Fruit fly (Drosophila melanogaster) whole organism, adult: ENCODE results near the gene Rtel1.

Experiments used
- CG11617 ChIP-seq: fragments of 200-800 bp; sonication (Bioruptor generic); optimal IDR thresholded peaks from 2 replicates; lab custom pipeline; 2017; ENCODE audit warnings: mild to moderate bottlenecking, missing biosample characterization, missing genetic modification reagents, missing genetic modification characterization
- CG12768 ChIP-seq: fragments of 200-800 bp; sonication (Bioruptor generic); optimal IDR thresholded peaks from 2 replicates; lab custom pipeline; 2017; ENCODE audit warnings: missing biosample characterization, missing genetic modification characterization, mild to moderate bottlenecking, moderate library complexity, missing genetic modification reagents
- CG14711 ChIP-seq: fragments of 200-800 bp; sonication (Bioruptor generic); optimal IDR thresholded peaks from 2 replicates; lab custom pipeline; 2018; ENCODE audit warnings: missing biosample characterization, mild to moderate bottlenecking, missing genetic modification characterization, moderate library complexity
- CG1620 ChIP-seq: fragments of 200-800 bp; sonication (Bioruptor generic); optimal IDR thresholded peaks from 2 replicates; lab custom pipeline; 2016; ENCODE audit warnings: missing biosample characterization, missing genetic modification characterization
- CG33017 ChIP-seq: fragments of 200-800 bp; sonication (Bioruptor generic); optimal IDR thresholded peaks from 2 replicates; lab custom pipeline; 2018; ENCODE audit warnings: missing biosample characterization, mild to moderate bottlenecking, missing genetic modification characterization, moderate library complexity
- CG5204 ChIP-seq: fragments of 200-800 bp; sonication (Bioruptor generic); optimal IDR thresholded peaks from 2 replicates; lab custom pipeline; 2016; ENCODE audit warnings: missing biosample characterization, missing genetic modification characterization
- CG7045 ChIP-seq: fragments of 200-800 bp; sonication (Bioruptor generic); optimal IDR thresholded peaks from 2 replicates; lab custom pipeline; 2017; ENCODE audit warnings: missing biosample characterization, mild to moderate bottlenecking, missing genetic modification characterization
- CG7101 ChIP-seq: fragments of 200-800 bp; sonication (Bioruptor generic); optimal IDR thresholded peaks from 2 replicates; lab custom pipeline; 2018; ENCODE audit warnings: missing biosample characterization, mild to moderate bottlenecking, missing genetic modification characterization, moderate library complexity
- Clk ChIP-seq: fragments of 200-800 bp; sonication (Bioruptor generic); optimal IDR thresholded peaks from 2 replicates; lab custom pipeline; 2017; ENCODE audit warnings: missing biosample characterization, missing genetic modification characterization
- Crg-1 ChIP-seq: fragments of 200-800 bp; sonication (Bioruptor generic); optimal IDR thresholded peaks from 2 replicates; lab custom pipeline; 2016; ENCODE audit warnings: missing biosample characterization, missing genetic modification characterization
- Hr96 ChIP-seq: fragments of 200-800 bp; sonication (Bioruptor generic); optimal IDR thresholded peaks from 2 replicates; lab custom pipeline; 2016; ENCODE audit warnings: missing biosample characterization, missing genetic modification characterization
- Mnt ChIP-seq: fragments of 200-800 bp; sonication (Bioruptor generic); optimal IDR thresholded peaks from 2 replicates; lab custom pipeline; 2016; ENCODE audit warnings: missing biosample characterization, mild to moderate bottlenecking, missing genetic modification characterization
- bab1 ChIP-seq: fragments of 200-800 bp; sonication (Bioruptor generic); optimal IDR thresholded peaks from 3 replicates; lab custom pipeline; 2019; ENCODE audit warnings: missing biosample characterization, mild to moderate bottlenecking, missing genetic modification characterization, moderate library complexity
- cic ChIP-seq: fragments of 200-800 bp; sonication (Bioruptor generic); optimal IDR thresholded peaks from 2 replicates; lab custom pipeline; 2017; ENCODE audit warnings: missing biosample characterization, mild to moderate bottlenecking, missing genetic modification characterization, moderate library complexity
- cnc ChIP-seq, 2 experiments: fragments of >200 bp; optimal IDR thresholded peaks; 2 replicates each; lab custom pipeline; 2017
- kay ChIP-seq: fragments of 200-800 bp; sonication (Bioruptor generic); peaks from one replicate; lab custom pipeline; 2016; ENCODE audit warnings: missing biosample characterization, missing genetic modification characterization, borderline replicate concordance
- ovo ChIP-seq: fragments of 200-800 bp; sonication (Bioruptor generic); optimal IDR thresholded peaks from 2 replicates; lab custom pipeline; 2016; ENCODE audit warnings: missing biosample characterization, missing genetic modification characterization
- pad ChIP-seq: fragments of 200-800 bp; sonication (Bioruptor generic); optimal IDR thresholded peaks from 3 replicates; lab custom pipeline; 2017; ENCODE audit warnings: missing biosample characterization, missing genetic modification characterization, mild to moderate bottlenecking, moderate library complexity, missing genetic modification reagents
- tj ChIP-seq: fragments of 200-800 bp; sonication (Bioruptor generic); optimal IDR thresholded peaks from 3 replicates; lab custom pipeline; 2017; ENCODE audit warnings: missing biosample characterization, mild to moderate bottlenecking, missing genetic modification characterization, moderate library complexity
- toe ChIP-seq: fragments of 200-800 bp; sonication (Bioruptor generic); optimal IDR thresholded peaks from 2 replicates; lab custom pipeline; 2016; ENCODE audit warnings: missing biosample characterization, missing genetic modification characterization

Gene Rtel1

dm6 chrX:5751949-5752348 is 4.4 kb downstream of the Rtel1 start, which contains the start of gene CG15772:
Gene CG15772 (plus strand): TSS chrX:5752249.
- peak; percentile 19 for TF ChIP-seq CG33017 (tag; lab: Kevin White, UChicago)
- peak; percentile 22 for TF ChIP-seq CG11617 (GFP tag; lab: Kevin White, UChicago)
- no peak for TF ChIP-seq cnc (optimal IDR thresholded peaks at IDR 0.05; lab: Kevin White, UChicago)
- TF ChIP-seq tj (GFP tag; lab: Kevin White, UChicago), result peak; percentile 21
- TF ChIP-seq CG14711 (tag; lab: Kevin White, UChicago), result peak; percentile 35
- TF ChIP-seq Clk (GFP tag; lab: Kevin White, UChicago), result no peak
- peak; percentile 61 for TF ChIP-seq CG7101 (tag; lab: Kevin White, UChicago)

dm6 chrX:5752838-5753237 is 5.3 kb downstream of the Rtel1 start:
- TF ChIP-seq bab1 (GFP tag; lab: Kevin White, UChicago), result no peak

- TF ChIP-seq CG11617 (GFP tag; lab: Kevin White, UChicago), result peak; percentile 99
- TF ChIP-seq CG33017 (tag; lab: Kevin White, UChicago), result peak; percentile 93
- peak; percentile 89 for TF ChIP-seq cic
- peak; percentile 85 for TF ChIP-seq toe (GFP tag; lab: Kevin White, UChicago)
- TF ChIP-seq Crg-1, result peak; percentile 87
- TF ChIP-seq Clk (GFP tag; lab: Kevin White, UChicago), result peak; percentile 92
- TF ChIP-seq CG12768 (GFP tag; lab: Kevin White, UChicago), result peak; percentile 95
- peak; percentile 92 for TF ChIP-seq CG1620 (GFP tag; lab: Kevin White, UChicago)
- peak; percentile 94 for TF ChIP-seq CG7045 (GFP tag; lab: Kevin White, UChicago)
- no peak for TF ChIP-seq cnc (optimal IDR thresholded peaks at IDR 0.05; lab: Kevin White, UChicago)
- TF ChIP-seq ovo, result peak; percentile 98
- peak; percentile 92 for TF ChIP-seq CG14711 (tag; lab: Kevin White, UChicago)
- TF ChIP-seq CG5204 (GFP tag; lab: Kevin White, UChicago), result peak; percentile 90
- TF ChIP-seq pad, result peak; percentile 93
- TF ChIP-seq Hr96, result peak; percentile 91
- TF ChIP-seq Mnt (GFP tag; lab: Kevin White, UChicago), result peak; percentile 100
- peak; percentile 97 for TF ChIP-seq bab1 (GFP tag; lab: Kevin White, UChicago)
- peak; percentile 97 for TF ChIP-seq CG7101 (tag; lab: Kevin White, UChicago)
- peak; percentile 93 for TF ChIP-seq tj (GFP tag; lab: Kevin White, UChicago)
- TF ChIP-seq kay (GFP tag; lab: Kevin White, UChicago), result peak; percentile 95
These were observed 7.6 kb downstream of the Rtel1 start, which contains the start of the genes lin-52 and CG15771 for dm6 chrX:5754837-5755828. Gene lin-52 (minus strand): TSS chrX:5754958. Gene CG15771 (plus strand): TSS chrX:5755574.

- TF ChIP-seq cic (no peak), CG14711 (tag; lab: Kevin White, UChicago) (no peak), pad (no peak), CG33017 (tag; lab: Kevin White, UChicago) (no peak), toe (GFP tag; lab: Kevin White, UChicago) (no peak), CG7101 (tag; lab: Kevin White, UChicago) (no peak), Mnt (GFP tag; lab: Kevin White, UChicago) (no peak), CG5204 (GFP tag; lab: Kevin White, UChicago) (no peak), cnc (optimal IDR thresholded peaks at IDR 0.05; lab: Kevin White, UChicago) (no peak), CG11617 (GFP tag; lab: Kevin White, UChicago) (no peak), Hr96 (no peak), Clk (GFP tag; lab: Kevin White, UChicago) (no peak), tj (GFP tag; lab: Kevin White, UChicago) (no peak), Crg-1 (no peak), CG7045 (GFP tag; lab: Kevin White, UChicago) (no peak), kay (GFP tag; lab: Kevin White, UChicago) (no peak), CG12768 (GFP tag; lab: Kevin White, UChicago) (no peak), bab1 (GFP tag; lab: Kevin White, UChicago) (no peak)
These were observed 8.6 kb downstream of the Rtel1 start for dm6 chrX:5756146-5756545.

dm6 chrX:5763443-5764000 is 16.0 kb downstream of the Rtel1 start:
- no peak for TF ChIP-seq CG5204 (GFP tag; lab: Kevin White, UChicago)
- TF ChIP-seq toe (GFP tag; lab: Kevin White, UChicago), result no peak
- TF ChIP-seq Hr96, result no peak
- no peak for TF ChIP-seq tj (GFP tag; lab: Kevin White, UChicago)
- no peak for TF ChIP-seq CG12768 (GFP tag; lab: Kevin White, UChicago)
- no peak for TF ChIP-seq cnc (optimal IDR thresholded peaks at IDR 0.05; lab: Kevin White, UChicago)
- no peak for TF ChIP-seq CG33017 (tag; lab: Kevin White, UChicago)
- TF ChIP-seq CG7101 (tag; lab: Kevin White, UChicago), result no peak
- TF ChIP-seq CG14711 (tag; lab: Kevin White, UChicago), result no peak
- TF ChIP-seq Crg-1, result no peak
- no peak for TF ChIP-seq CG11617 (GFP tag; lab: Kevin White, UChicago)
- no peak for TF ChIP-seq kay (GFP tag; lab: Kevin White, UChicago)
- TF ChIP-seq cic, result no peak
- TF ChIP-seq bab1 (GFP tag; lab: Kevin White, UChicago), result no peak
- TF ChIP-seq Clk (GFP tag; lab: Kevin White, UChicago), result no peak
- no peak for TF ChIP-seq ovo
- no peak for TF ChIP-seq CG1620 (GFP tag; lab: Kevin White, UChicago)
- TF ChIP-seq pad, result no peak
